Fruit fly (Drosophila melanogaster) whole organism: ENCODE results near the gene CG42296.

ENCODE experiments used
- CG8478 ChIP-seq: fragments of >200 bp; optimal IDR thresholded peaks from 2 replicates; lab custom pipeline; 2018; ENCODE audit warnings: inconsistent platforms
- Dll ChIP-seq: fragments of >200 bp; optimal IDR thresholded peaks from 2 replicates; lab custom pipeline; 2017
- EcR ChIP-seq, 2 experiments: fragments of >200 bp; optimal IDR thresholded peaks; 2 replicates each; lab custom pipeline; 2017; ENCODE audit warnings: missing biosample characterization in 2 of 2, missing genetic modification characterization in 2 of 2, missing genetic modification reagents in 2 of 2
- pan ChIP-seq: fragments of >200 bp; optimal IDR thresholded peaks from 2 replicates; lab custom pipeline; 2017
- psq ChIP-seq: fragments of >200 bp; optimal IDR thresholded peaks from 2 replicates; lab custom pipeline; 2017

- TF ChIP-seq psq (lab: Kevin White, UChicago): no peak
- peak; percentile 32 for TF ChIP-seq CG8478 (lab: Kevin White, UChicago)
- TF ChIP-seq Dll: no peak
- TF ChIP-seq pan: no peak
- TF ChIP-seq EcR (GFP tag; optimal IDR thresholded peaks at IDR 0.05; lab: Kevin White, UChicago): no peak
These were observed 48.2 kb downstream of the CG42296 start, which contains the start of gene Got2 for dm6 chr2L:1987434-1988191.
